Worm (Caenorhabditis elegans) whole organism, L2 larva: Measurements from ENCODE around the gene B0222.15.
A peak's percentile ranks its signal among the peaks of the same experiment; 100 is the strongest.

Source experiments
- F13H6.1 ChIP-seq: sonication (generic microtip); optimal IDR thresholded peaks from 2 replicates; lab custom pipeline; 2016; ENCODE audit warnings: missing genetic modification characterization, missing compliant biosample characterization
- Y55F3AM.14 ChIP-seq: fragments of 200-800 bp; sonication (Bioruptor generic); optimal IDR thresholded peaks from 2 replicates; lab custom pipeline; 2018; ENCODE audit warnings: mild to moderate bottlenecking, missing genetic modification characterization, missing compliant biosample characterization
- ZK546.5 ChIP-seq: sonication (generic microtip); optimal IDR thresholded peaks from 2 replicates; lab custom pipeline; 2017; ENCODE audit warnings: missing biosample characterization, missing genetic modification characterization
- aly-2 ChIP-seq: fragments of 150-350 bp; optimal IDR thresholded peaks from 2 replicates; lab custom pipeline; 2014; ENCODE audit warnings: missing biosample characterization, missing genetic modification characterization
- ama-1 ChIP-seq: fragments of 150-350 bp; optimal IDR thresholded peaks from 2 replicates; lab custom pipeline; 2018; ENCODE audit warnings: inconsistent platforms
- blmp-1 ChIP-seq: sonication (generic microtip); optimal IDR thresholded peaks from 2 replicates; lab custom pipeline; 2017; ENCODE audit warnings: missing genetic modification characterization, mild to moderate bottlenecking, missing compliant biosample characterization, antibody characterized with exemption, moderate library complexity; ENCODE audit not compliant: insufficient read depth
- ceh-82 ChIP-seq: fragments of 150-350 bp; optimal IDR thresholded peaks from 2 replicates; lab custom pipeline; 2014; ENCODE audit warnings: missing biosample characterization, missing genetic modification characterization
- crh-2 ChIP-seq: sonication (generic microtip); optimal IDR thresholded peaks from 2 replicates; lab custom pipeline; 2017; ENCODE audit warnings: missing biosample characterization, missing genetic modification characterization
- dmd-4 ChIP-seq: sonication (generic microtip); optimal IDR thresholded peaks from 2 replicates; lab custom pipeline; 2017; ENCODE audit warnings: missing biosample characterization, missing genetic modification characterization
- elt-1 ChIP-seq: fragments of 150-350 bp; optimal IDR thresholded peaks from 2 replicates; lab custom pipeline; 2014; ENCODE audit warnings: missing biosample characterization, missing genetic modification characterization
- elt-3 ChIP-seq: sonication (generic microtip); optimal IDR thresholded peaks from 2 replicates; lab custom pipeline; 2017; ENCODE audit warnings: missing biosample characterization, missing genetic modification characterization
- fos-1 ChIP-seq: fragments of 150-350 bp; optimal IDR thresholded peaks from 2 replicates; lab custom pipeline; 2014; ENCODE audit warnings: missing biosample characterization, missing genetic modification characterization
- gmeb-1 ChIP-seq: fragments of 150-350 bp; optimal IDR thresholded peaks from 2 replicates; lab custom pipeline; 2014; ENCODE audit warnings: missing biosample characterization, missing genetic modification characterization
- lin-11 ChIP-seq: fragments of 150-350 bp; sonication (generic microtip); optimal IDR thresholded peaks from 2 replicates; lab custom pipeline; 2014; ENCODE audit warnings: missing biosample characterization, missing genetic modification characterization, inconsistent platforms, mixed read lengths
- lin-13 ChIP-seq: fragments of 150-350 bp; optimal IDR thresholded peaks from 2 replicates; lab custom pipeline; 2014; ENCODE audit warnings: missing biosample characterization, missing genetic modification reagents, missing genetic modification characterization
- lin-39 ChIP-seq: fragments of 150-350 bp; optimal IDR thresholded peaks from 2 replicates; lab custom pipeline; 2014; ENCODE audit warnings: missing biosample characterization, missing genetic modification reagents, missing genetic modification characterization
- lsy-2 ChIP-seq, 2 experiments: fragments of 150-350 bp in 1 of 2; sonication (generic microtip) in 1 of 2; optimal IDR thresholded peaks; 2 replicates each; lab custom pipeline; 2014 to 2017; ENCODE audit warnings: missing biosample characterization in 2 of 2, missing genetic modification characterization in 2 of 2
- mbf-1 ChIP-seq: sonication (generic microtip); optimal IDR thresholded peaks from 2 replicates; lab custom pipeline; 2017; ENCODE audit warnings: missing biosample characterization, missing genetic modification characterization
- mdl-1 ChIP-seq, 2 experiments: fragments of 150-350 bp in 1 of 2; sonication (generic microtip) in 1 of 2; optimal IDR thresholded peaks; 2 replicates each; lab custom pipeline; 2017; ENCODE audit warnings: missing biosample characterization in 2 of 2, missing genetic modification characterization in 2 of 2
- nhr-11 ChIP-seq: fragments of 150-350 bp; optimal IDR thresholded peaks from 2 replicates; lab custom pipeline; 2014; ENCODE audit warnings: missing biosample characterization, missing genetic modification characterization
- nhr-12 ChIP-seq: fragments of 150-350 bp; optimal IDR thresholded peaks from 2 replicates; lab custom pipeline; 2014; ENCODE audit warnings: missing biosample characterization, missing genetic modification characterization
- nhr-129 ChIP-seq: fragments of 150-350 bp; optimal IDR thresholded peaks from 2 replicates; lab custom pipeline; 2014; ENCODE audit warnings: missing biosample characterization, missing genetic modification characterization
- nhr-21 ChIP-seq: fragments of 150-350 bp; optimal IDR thresholded peaks from 2 replicates; lab custom pipeline; 2014; ENCODE audit warnings: missing biosample characterization, missing genetic modification characterization
- sem-4 ChIP-seq: fragments of 150-350 bp; optimal IDR thresholded peaks from 2 replicates; lab custom pipeline; 2014; ENCODE audit warnings: missing biosample characterization, missing genetic modification reagents, missing genetic modification characterization
- skn-1 ChIP-seq: sonication (generic microtip); optimal IDR thresholded peaks from 2 replicates; lab custom pipeline; 2017; ENCODE audit warnings: missing biosample characterization, missing genetic modification characterization
- sma-9 ChIP-seq, 2 experiments: fragments of 150-350 bp in 1 of 2; sonication (generic microtip) in 1 of 2; optimal IDR thresholded peaks; 2 replicates each; lab custom pipeline; 2014 to 2016; ENCODE audit warnings: missing genetic modification characterization in 2 of 2, mild to moderate bottlenecking in 1 of 2, missing biosample characterization in 1 of 2, missing compliant biosample characterization in 1 of 2, missing genetic modification reagents in 1 of 2, moderate library complexity in 1 of 2
- snpc-4 ChIP-seq: fragments of 150-350 bp; optimal IDR thresholded peaks from 2 replicates; lab custom pipeline; 2014; ENCODE audit warnings: missing biosample characterization, missing genetic modification characterization
- unc-39 ChIP-seq: fragments of 150-350 bp; optimal IDR thresholded peaks from 2 replicates; lab custom pipeline; 2014; ENCODE audit warnings: missing biosample characterization, missing genetic modification characterization
- unc-55 ChIP-seq: fragments of 150-350 bp; sonication (generic microtip); optimal IDR thresholded peaks from 3 replicates; lab custom pipeline; 2014; ENCODE audit warnings: missing biosample characterization, missing genetic modification reagents, missing genetic modification characterization
- unc-62 ChIP-seq: fragments of 150-350 bp; optimal IDR thresholded peaks from 2 replicates; lab custom pipeline; 2014; ENCODE audit warnings: missing biosample characterization, missing genetic modification reagents, missing genetic modification characterization
- zag-1 ChIP-seq: fragments of 150-350 bp; optimal IDR thresholded peaks from 2 replicates; lab custom pipeline; 2014; ENCODE audit warnings: missing biosample characterization, missing genetic modification characterization
- ztf-11 ChIP-seq: sonication (generic microtip); optimal IDR thresholded peaks from 2 replicates; lab custom pipeline; 2017; ENCODE audit warnings: missing biosample characterization, missing genetic modification characterization
- ztf-4 ChIP-seq: fragments of 150-350 bp; optimal IDR thresholded peaks from 2 replicates; lab custom pipeline; 2014; ENCODE audit warnings: missing biosample characterization, missing genetic modification characterization

The B0222.15 gene

DNA sequence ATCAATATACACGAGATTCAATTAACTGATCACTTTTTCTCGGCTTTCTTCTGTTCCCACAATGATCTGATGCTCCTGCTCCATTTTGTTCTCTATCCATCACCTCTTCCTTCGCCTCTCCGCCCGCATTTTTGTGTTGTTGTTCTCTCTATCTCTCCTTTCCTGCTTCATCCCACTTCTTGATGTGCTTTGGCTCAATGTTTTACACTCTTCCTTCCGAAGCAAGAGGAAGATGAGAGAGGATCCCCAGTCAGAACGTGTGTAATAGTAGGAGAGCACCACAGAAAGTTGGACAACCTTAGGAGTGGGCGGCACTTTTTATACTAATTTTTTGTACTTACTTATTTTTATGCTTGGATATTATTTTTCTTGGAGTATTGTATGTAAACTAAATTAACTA lies 44.6 kb downstream of the B0222.15 start:
- TF ChIP-seq unc-39 (tag; lab: Kevin White, UChicago) (no peak), lin-11 (no peak), elt-3 (tag; lab: Kevin White, UChicago) (no peak), blmp-1 (tag; lab: Kevin White, UChicago) (no peak), zag-1 (tag; lab: Kevin White, UChicago) (no peak), ztf-4 (tag; lab: Kevin White, UChicago) (no peak), sma-9 (GFP tag; optimal IDR thresholded peaks at IDR 0.05; lab: Kevin White, UChicago) (peak; percentile 25), sma-9 (tag; optimal IDR thresholded peaks at IDR 0.05; lab: Kevin White, UChicago) (no peak), nhr-129 (tag; lab: Kevin White, UChicago) (peak; percentile 46), sem-4 (no peak), nhr-12 (no peak), nhr-21 (tag; lab: Kevin White, UChicago) (no peak), gmeb-1 (no peak), ZK546.5 (no peak), mdl-1 (tag; optimal IDR thresholded peaks at IDR 0.05; lab: Kevin White, UChicago) (no peak), unc-62 (no peak)

DNA sequence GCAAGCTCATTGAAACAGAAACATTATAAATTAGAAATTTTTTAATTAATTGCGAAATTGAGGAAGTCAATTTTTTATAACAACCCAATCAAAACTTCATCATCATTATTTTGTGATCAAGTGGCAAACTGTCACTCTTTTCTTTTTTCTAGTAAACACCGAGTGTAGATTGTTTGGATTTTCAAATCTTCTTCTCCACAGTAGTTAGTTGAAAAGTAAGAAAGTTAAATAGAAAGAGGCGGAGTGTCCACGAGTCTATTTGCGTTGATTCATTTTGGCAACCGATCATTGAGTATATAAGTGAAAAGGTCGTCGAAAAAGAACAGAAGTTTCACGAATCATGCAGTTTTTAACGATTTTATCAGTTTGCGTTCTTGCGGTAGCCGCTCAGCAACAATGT lies 47.3 kb downstream of the B0222.15 start, which contains the start of gene pqn-31:
Gene pqn-31 (plus strand): TSS at position 301 of the 400 bp plus-strand sequence.
- no peak for TF ChIP-seq mbf-1 (tag; lab: Kevin White, UChicago)
- no peak for TF ChIP-seq fos-1 (tag; lab: Kevin White, UChicago)
- TF ChIP-seq unc-55, result no peak
- no peak for TF ChIP-seq ztf-11 (tag; lab: Kevin White, UChicago)
- TF ChIP-seq dmd-4 (tag; lab: Kevin White, UChicago), result no peak
- TF ChIP-seq ama-1 (lab: Kevin White, UChicago), result no peak
- TF ChIP-seq F13H6.1 (tag; lab: Kevin White, UChicago), result no peak
- no peak for TF ChIP-seq zag-1 (tag; lab: Kevin White, UChicago)
- TF ChIP-seq crh-2 (tag; lab: Kevin White, UChicago), result no peak
- TF ChIP-seq lsy-2 (tag; optimal IDR thresholded peaks at IDR 0.05; lab: Kevin White, UChicago), result no peak
- TF ChIP-seq Y55F3AM.14 (GFP tag; lab: Kevin White, UChicago), result no peak
- no peak for TF ChIP-seq snpc-4
- no peak for TF ChIP-seq aly-2

DNA sequence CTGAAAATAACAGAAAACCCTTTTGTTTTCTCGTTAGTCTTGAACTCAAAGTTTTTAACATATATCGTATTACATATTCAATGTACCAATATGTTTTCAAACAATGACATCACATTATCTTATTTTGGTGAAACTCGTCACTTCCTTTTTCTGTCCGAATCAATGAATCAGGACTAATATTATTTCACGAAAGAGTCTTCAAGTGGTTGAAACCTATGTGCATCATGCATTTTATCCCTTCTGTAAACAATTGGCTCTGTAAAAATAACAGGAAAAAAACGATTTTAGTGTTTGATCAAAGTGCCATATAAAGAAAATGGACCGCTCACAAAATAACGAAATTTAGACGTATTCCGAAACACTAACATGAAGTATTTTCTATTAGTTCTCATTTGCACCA lies 48.4 kb downstream of the B0222.15 start, which contains the start of gene F21C10.18:
Gene F21C10.18 (plus strand): TSS at position 301 of the 400 bp plus-strand sequence.
- TF ChIP-seq skn-1 (tag; lab: Kevin White, UChicago) (no peak), elt-1 (tag; lab: Kevin White, UChicago) (no peak), snpc-4 (no peak), lin-13 (GFP tag; lab: Kevin White, UChicago) (no peak), ceh-82 (tag; lab: Kevin White, UChicago) (no peak), dmd-4 (tag; lab: Kevin White, UChicago) (no peak), gmeb-1 (no peak), nhr-21 (tag; lab: Kevin White, UChicago) (no peak), nhr-11 (tag; lab: Kevin White, UChicago) (no peak), lin-39 (tag; lab: Kevin White, UChicago) (no peak), unc-55 (no peak)
